Worm (Caenorhabditis elegans) whole organism, L2 larva: Measurements from ENCODE around the gene hlh-34.

Experiments
- aly-2 ChIP-seq: fragments of 150-350 bp; optimal IDR thresholded peaks from 2 replicates; lab custom pipeline; 2014; ENCODE audit warnings: missing biosample characterization, missing genetic modification characterization
- ama-1 ChIP-seq: fragments of 150-350 bp; optimal IDR thresholded peaks from 2 replicates; lab custom pipeline; 2018; ENCODE audit warnings: inconsistent platforms
- egl-27 ChIP-seq: sonication (generic microtip); optimal IDR thresholded peaks from 3 replicates; lab custom pipeline; 2017; ENCODE audit warnings: missing biosample characterization, missing genetic modification reagents, missing genetic modification characterization
- lsy-2 ChIP-seq, 2 experiments: fragments of 150-350 bp in 1 of 2; sonication (generic microtip) in 1 of 2; optimal IDR thresholded peaks; 2 replicates each; lab custom pipeline; 2014 to 2017; ENCODE audit warnings: missing biosample characterization in 2 of 2, missing genetic modification characterization in 2 of 2
- nhr-10 ChIP-seq: sonication (generic microtip); optimal IDR thresholded peaks from 2 replicates; lab custom pipeline; 2017; ENCODE audit warnings: missing biosample characterization, missing genetic modification characterization
- nhr-237 ChIP-seq: fragments of 150-350 bp; optimal IDR thresholded peaks from 2 replicates; lab custom pipeline; 2014; ENCODE audit warnings: missing biosample characterization, missing genetic modification characterization
- skn-1 ChIP-seq: sonication (generic microtip); optimal IDR thresholded peaks from 2 replicates; lab custom pipeline; 2017; ENCODE audit warnings: missing biosample characterization, missing genetic modification characterization
- sma-9 ChIP-seq, 2 experiments: fragments of 150-350 bp in 1 of 2; sonication (generic microtip) in 1 of 2; optimal IDR thresholded peaks; 2 replicates each; lab custom pipeline; 2014 to 2016; ENCODE audit warnings: missing genetic modification characterization in 2 of 2, mild to moderate bottlenecking in 1 of 2, missing biosample characterization in 1 of 2, missing compliant biosample characterization in 1 of 2, missing genetic modification reagents in 1 of 2, moderate library complexity in 1 of 2
- snpc-4 ChIP-seq: fragments of 150-350 bp; optimal IDR thresholded peaks from 2 replicates; lab custom pipeline; 2014; ENCODE audit warnings: missing biosample characterization, missing genetic modification characterization
- unc-62 ChIP-seq: fragments of 150-350 bp; optimal IDR thresholded peaks from 2 replicates; lab custom pipeline; 2014; ENCODE audit warnings: missing biosample characterization, missing genetic modification reagents, missing genetic modification characterization

- no peak for TF ChIP-seq aly-2 (tag; lab: Kevin White, UChicago)
- TF ChIP-seq skn-1 (tag; lab: Kevin White, UChicago), result peak; percentile 46
- no peak for TF ChIP-seq lsy-2 (tag; optimal IDR thresholded peaks at IDR 0.05; lab: Kevin White, UChicago)
- no peak for TF ChIP-seq unc-62
- TF ChIP-seq egl-27 (tag; lab: Kevin White, UChicago), result no peak
- TF ChIP-seq snpc-4 (tag; lab: Kevin White, UChicago), result no peak
- no peak for TF ChIP-seq ama-1 (lab: Kevin White, UChicago)
- peak; percentile 22 for TF ChIP-seq sma-9 (GFP tag; optimal IDR thresholded peaks at IDR 0.05; lab: Kevin White, UChicago)
- TF ChIP-seq sma-9 (tag; optimal IDR thresholded peaks at IDR 0.05; lab: Kevin White, UChicago), result no peak
- no peak for TF ChIP-seq nhr-10
- no peak for TF ChIP-seq nhr-237
Observed at ce11 chrV:13744901-13745300, 37.7 kb upstream of the hlh-34 start, which contains the start of gene F35E12.9.
